Fruit fly (Drosophila melanogaster) Kc167 (cell line): ENCODE measurements around the gene CG31407.

Experiments
- Myc ChIP-seq: fragments of >200 bp; optimal IDR thresholded peaks from 2 replicates; lab custom pipeline; 2017; ENCODE audit warnings: missing external identifiers
- Sin3A ChIP-seq: fragments of >200 bp; optimal IDR thresholded peaks from 2 replicates; lab custom pipeline; 2018; ENCODE audit warnings: missing external identifiers
- h ChIP-seq: fragments of >200 bp; optimal IDR thresholded peaks from 3 replicates; lab custom pipeline; 2018; ENCODE audit warnings: missing external identifiers
- insv ChIP-seq: fragments of >200 bp; optimal IDR thresholded peaks from 3 replicates; lab custom pipeline; 2018; ENCODE audit warnings: missing external identifiers
- psq ChIP-seq: fragments of >200 bp; optimal IDR thresholded peaks from 2 replicates; lab custom pipeline; 2017; ENCODE audit warnings: missing external identifiers
- ttk ChIP-seq: sonication (Bioruptor generic); optimal IDR thresholded peaks from 2 replicates; lab custom pipeline; 2017; ENCODE audit warnings: missing external identifiers

CG31407 gene

DNA sequence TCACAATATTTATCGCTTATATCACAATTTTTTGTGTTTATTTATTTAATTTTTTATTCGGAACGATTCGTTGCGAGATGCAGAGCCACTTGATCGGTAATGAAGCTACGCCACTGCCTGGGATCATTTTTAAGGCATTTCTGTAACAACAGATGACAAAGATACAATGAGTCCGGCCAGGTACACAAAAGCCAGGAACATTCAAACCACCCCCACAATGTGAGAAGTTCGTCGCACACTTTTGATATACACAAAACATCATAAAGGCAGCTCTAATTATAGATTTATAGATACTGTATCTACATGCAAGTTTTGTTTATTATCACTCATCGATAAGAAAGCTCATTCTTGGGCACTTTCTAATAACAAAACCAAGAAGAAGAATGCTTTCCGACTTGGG lies at the start of gene CG31407:
TSS of gene CG31407 (minus strand) at position 101 of the 400 bp plus-strand sequence.
- no peak for TF ChIP-seq Myc (lab: Kevin White, UChicago)
- TF ChIP-seq ttk: no peak
- no peak for TF ChIP-seq Sin3A (lab: Kevin White, UChicago)
- TF ChIP-seq insv: no peak
- TF ChIP-seq psq (lab: Kevin White, UChicago): no peak
- no peak for TF ChIP-seq h

DNA sequence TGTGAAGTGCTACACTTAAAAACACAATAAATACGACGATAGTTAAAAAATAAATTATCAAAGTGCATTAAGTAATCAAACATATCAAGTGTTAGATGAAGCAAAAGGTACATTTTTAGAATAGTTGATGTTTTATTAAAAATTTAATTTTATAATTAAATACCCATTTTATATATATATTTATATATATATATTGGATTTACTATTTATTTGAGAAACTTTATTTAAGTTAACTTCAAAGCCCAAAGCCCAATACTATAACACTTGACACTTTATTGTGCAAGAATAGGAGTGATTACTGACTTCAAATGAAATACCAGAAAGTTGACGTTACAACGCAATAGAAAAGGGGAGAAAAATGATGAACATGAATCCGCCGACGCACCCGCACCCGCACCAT lies 45.9 kb upstream of the CG31407 start, which contains the start of gene nerfin-2:
TSS of gene nerfin-2 (plus strand) at position 301 of the 400 bp plus-strand sequence.
- TF ChIP-seq insv: no peak
- no peak for TF ChIP-seq ttk

DNA sequence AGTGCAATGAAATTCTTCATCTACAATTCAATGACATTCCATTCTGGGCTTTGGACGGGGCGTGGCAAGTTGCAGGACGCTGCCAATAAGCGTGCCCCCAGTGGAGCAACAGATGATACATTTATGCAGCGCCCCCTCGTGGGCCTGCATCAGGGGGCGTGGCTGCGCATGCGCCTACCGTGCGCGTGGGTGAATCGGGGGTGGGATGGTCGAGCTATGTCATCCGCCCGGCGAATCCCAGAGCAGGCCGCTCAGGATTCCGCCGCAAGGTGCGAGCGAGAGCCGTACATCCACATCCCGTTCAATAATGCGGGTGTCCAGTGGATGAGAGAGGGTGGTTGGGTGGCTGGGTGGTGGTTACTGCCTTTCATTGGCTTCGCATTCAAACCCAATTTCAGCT lies 45.2 kb upstream of the CG31407 start:
- no peak for TF ChIP-seq psq (lab: Kevin White, UChicago)
- TF ChIP-seq h: no peak
- TF ChIP-seq ttk: no peak
- no peak for TF ChIP-seq insv
- no peak for TF ChIP-seq Sin3A (lab: Kevin White, UChicago)
- no peak for TF ChIP-seq Myc (lab: Kevin White, UChicago)

- TF ChIP-seq insv (no peak), ttk (no peak), psq (lab: Kevin White, UChicago) (no peak), h (no peak)
Observed at dm6 chr3R:10068780-10069179, 43.8 kb upstream of the CG31407 start.

- TF ChIP-seq Myc (lab: Kevin White, UChicago) (no peak), psq (lab: Kevin White, UChicago) (no peak), insv (no peak), ttk (no peak), h (no peak), Sin3A (lab: Kevin White, UChicago) (no peak)
Observed at dm6 chr3R:10067605-10068004, 42.7 kb upstream of the CG31407 start, which contains the start of gene CG33784. TSS of gene CG33784 (plus strand) at chr3R:10067905.

DNA sequence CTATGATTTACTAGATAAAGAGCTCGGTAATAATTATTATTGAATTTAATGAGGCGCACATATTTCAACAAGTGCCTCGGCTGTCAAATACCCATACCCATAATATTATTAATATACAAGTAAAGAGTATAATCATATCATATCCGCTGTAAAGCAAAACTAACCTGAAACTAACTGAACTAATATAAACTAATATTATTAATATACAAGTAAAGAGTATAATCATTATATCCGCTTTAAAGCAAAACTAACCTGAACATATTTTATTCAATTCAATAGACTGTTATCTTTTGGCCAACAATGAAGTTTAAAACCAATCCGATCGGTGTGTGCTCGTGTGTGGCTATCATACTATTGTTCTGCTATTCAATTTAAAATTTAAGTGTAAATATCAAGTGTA lies 41.5 kb upstream of the CG31407 start, which contains the start of gene CG33783:
TSS of gene CG33783 (plus strand) at position 301 of the 400 bp plus-strand sequence.
- TF ChIP-seq h: no peak
- no peak for TF ChIP-seq insv
- no peak for TF ChIP-seq Sin3A (lab: Kevin White, UChicago)
- TF ChIP-seq ttk: no peak
- TF ChIP-seq psq (lab: Kevin White, UChicago): no peak
- TF ChIP-seq Myc (lab: Kevin White, UChicago): no peak

DNA sequence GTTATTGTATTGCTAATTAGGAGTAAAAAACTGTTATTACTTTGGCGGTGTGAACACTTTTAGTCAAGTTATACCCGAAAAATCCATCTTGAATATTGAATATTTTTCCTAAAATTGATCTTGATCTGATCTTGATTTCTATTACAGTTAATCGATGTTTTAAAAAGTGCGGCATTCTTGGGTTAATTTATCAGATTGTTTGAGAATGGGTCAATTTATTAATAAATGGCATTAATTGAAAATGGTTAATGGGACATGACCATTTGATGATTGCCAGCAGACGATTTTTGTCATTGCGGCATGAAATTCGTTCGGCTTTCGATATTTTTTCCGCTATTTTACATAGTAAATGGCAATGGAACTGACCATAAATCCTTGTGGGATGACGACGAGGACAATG lies 38.8 kb upstream of the CG31407 start, which contains the start of gene CG33631:
TSS of gene CG33631 (plus strand) at position 301 of the 400 bp plus-strand sequence.
- TF ChIP-seq ttk (no peak), h (no peak), insv (no peak), Sin3A (lab: Kevin White, UChicago) (no peak), Myc (lab: Kevin White, UChicago) (no peak), psq (lab: Kevin White, UChicago) (no peak)

DNA sequence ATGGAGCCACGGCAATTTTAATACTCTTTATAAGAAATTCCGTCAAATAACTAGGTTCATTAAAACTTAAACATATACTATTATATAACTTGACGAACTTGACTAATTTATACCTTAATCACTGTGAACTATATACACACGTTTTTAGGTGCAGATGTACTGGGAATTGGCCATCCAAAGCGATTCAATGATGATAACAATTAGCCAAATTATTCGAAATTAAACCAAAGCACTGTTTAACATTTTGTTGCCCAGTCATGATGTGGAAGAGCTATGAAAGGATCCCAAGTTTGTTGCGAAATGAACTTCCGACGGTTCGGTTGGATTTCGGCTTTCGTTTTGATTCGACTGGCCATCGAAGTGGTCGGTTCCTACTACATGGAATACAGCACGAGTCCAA lies 37.4 kb upstream of the CG31407 start, which contains the start of gene CG33630:
TSS of gene CG33630 (plus strand) at position 301 of the 400 bp plus-strand sequence.
- TF ChIP-seq insv (no peak), psq (lab: Kevin White, UChicago) (no peak), h (no peak), Sin3A (lab: Kevin White, UChicago) (no peak), Myc (lab: Kevin White, UChicago) (no peak), ttk (no peak)

dm6 chr3R:10059952-10060351 lies 35.0 kb upstream of the CG31407 start, which contains the start of gene Npc2c:
TSS of gene Npc2c (plus strand) at chr3R:10060252.
- TF ChIP-seq h (no peak), insv (no peak), ttk (no peak), Myc (lab: Kevin White, UChicago) (no peak), psq (lab: Kevin White, UChicago) (no peak), Sin3A (lab: Kevin White, UChicago) (no peak)

DNA sequence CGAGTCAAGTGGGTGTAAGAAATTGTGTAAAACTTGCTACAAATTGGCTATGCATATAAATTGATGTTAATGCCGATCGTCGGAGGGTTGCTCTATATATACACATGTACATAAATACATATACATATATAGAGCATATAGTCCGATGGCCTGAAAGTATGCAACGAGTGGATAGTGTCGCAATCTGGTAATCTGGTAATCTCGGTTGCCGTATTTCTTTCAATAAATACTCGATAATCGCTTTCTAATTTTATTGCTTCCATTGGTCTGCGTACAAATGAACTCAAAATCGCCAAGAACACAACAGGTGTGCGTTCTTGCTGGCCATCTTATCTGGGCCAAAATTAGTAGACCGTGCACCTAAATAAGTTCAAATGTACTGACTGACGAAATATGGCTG lies 34.4 kb upstream of the CG31407 start:
- TF ChIP-seq psq (lab: Kevin White, UChicago) (no peak), Sin3A (lab: Kevin White, UChicago) (no peak), insv (no peak), Myc (lab: Kevin White, UChicago) (no peak), ttk (no peak), h (no peak)

DNA sequence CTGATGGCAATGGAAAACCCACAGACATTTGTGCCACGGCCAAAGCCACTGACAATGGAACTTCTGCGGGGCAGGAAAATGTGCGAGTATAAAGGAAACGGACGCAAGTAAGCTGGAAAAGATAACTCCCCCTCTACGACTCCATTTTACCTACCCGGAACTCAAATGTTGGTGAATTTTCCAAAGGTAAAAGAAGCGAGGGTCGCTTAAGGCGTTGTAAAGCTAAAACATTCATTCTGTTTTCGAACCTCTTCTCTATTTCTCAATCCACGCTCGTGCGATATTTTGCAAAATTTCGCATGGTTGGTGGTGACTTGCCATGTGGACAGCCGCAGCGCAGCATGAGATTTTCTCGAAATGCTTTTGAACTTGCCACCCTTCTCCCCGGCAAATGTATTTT lies 31.7 kb upstream of the CG31407 start:
- no peak for TF ChIP-seq psq (lab: Kevin White, UChicago)
- no peak for TF ChIP-seq h
- no peak for TF ChIP-seq Myc (lab: Kevin White, UChicago)
- TF ChIP-seq insv: no peak
- TF ChIP-seq ttk: no peak

dm6 chr3R:10055951-10056350 lies 31.0 kb upstream of the CG31407 start, which contains the start of gene Npc2d:
TSS of gene Npc2d (minus strand) at chr3R:10056083.
- TF ChIP-seq h (no peak), psq (lab: Kevin White, UChicago) (no peak), insv (no peak), Sin3A (lab: Kevin White, UChicago) (no peak)

DNA sequence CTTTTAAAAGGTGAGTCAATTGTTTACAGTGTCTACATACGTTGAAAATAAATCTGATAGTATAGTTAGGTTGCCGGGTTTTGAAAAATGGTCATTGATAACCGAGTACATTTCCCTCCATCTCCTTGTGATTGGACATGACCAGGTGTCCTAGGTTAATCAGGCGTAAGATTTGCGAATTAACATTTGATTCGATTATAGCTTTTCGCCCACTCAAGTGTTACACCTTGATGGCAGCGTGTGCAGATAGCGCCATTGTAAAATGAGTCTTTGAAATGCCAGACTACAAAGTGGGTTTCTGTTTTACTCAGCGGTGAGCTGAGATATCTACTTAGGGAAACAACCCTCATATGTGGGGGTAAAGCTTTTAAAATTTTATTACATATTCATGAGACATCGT lies 30.1 kb upstream of the CG31407 start:
- TF ChIP-seq h (no peak), Myc (lab: Kevin White, UChicago) (no peak), Sin3A (lab: Kevin White, UChicago) (no peak), psq (lab: Kevin White, UChicago) (no peak), insv (no peak), ttk (no peak)
